Worm (Caenorhabditis elegans) whole organism, late embryonic: Measurements from ENCODE around the gene srab-10.

Experiments used
- F13H6.1 ChIP-seq: sonication (generic microtip); optimal IDR thresholded peaks from 2 replicates; lab custom pipeline; 2016; ENCODE audit warnings: missing genetic modification characterization, missing compliant biosample characterization
- ceh-18 ChIP-seq: sonication (generic microtip); optimal IDR thresholded peaks from 2 replicates; lab custom pipeline; 2016; ENCODE audit warnings: missing genetic modification characterization, missing compliant biosample characterization
- ceh-2 ChIP-seq: sonication (generic microtip); optimal IDR thresholded peaks from 2 replicates; lab custom pipeline; 2016; ENCODE audit warnings: missing genotype, missing genetic modification characterization, missing compliant biosample characterization
- ceh-48 ChIP-seq: sonication (generic microtip); optimal IDR thresholded peaks from 2 replicates; lab custom pipeline; 2016; ENCODE audit warnings: missing genetic modification characterization, inconsistent platforms, missing compliant biosample characterization
- ets-4 ChIP-seq: sonication (generic microtip); optimal IDR thresholded peaks from 2 replicates; lab custom pipeline; 2016; ENCODE audit warnings: missing genetic modification characterization, missing compliant biosample characterization
- nhr-11 ChIP-seq: fragments of 150-350 bp; optimal IDR thresholded peaks from 2 replicates; lab custom pipeline; 2014; ENCODE audit warnings: missing biosample characterization, missing genetic modification characterization
- pat-9 ChIP-seq: fragments of 200-800 bp; sonication (Bioruptor generic); optimal IDR thresholded peaks from 2 replicates; lab custom pipeline; 2018; ENCODE audit warnings: mild to moderate bottlenecking, missing genetic modification characterization, moderate library complexity, missing compliant biosample characterization
- pha-4 ChIP-seq: fragments of 150-350 bp; optimal IDR thresholded peaks from 2 replicates; lab custom pipeline; 2018; ENCODE audit warnings: missing biosample characterization, missing genetic modification reagents, missing genetic modification characterization
- pqm-1 ChIP-seq: sonication (generic microtip); optimal IDR thresholded peaks from 2 replicates; lab custom pipeline; 2016; ENCODE audit warnings: missing genetic modification characterization, missing compliant biosample characterization
- tbx-2 ChIP-seq: sonication (generic microtip); optimal IDR thresholded peaks from 2 replicates; lab custom pipeline; 2016; ENCODE audit warnings: missing genetic modification characterization, missing compliant biosample characterization
- tbx-7 ChIP-seq: sonication (generic microtip); optimal IDR thresholded peaks from 2 replicates; lab custom pipeline; 2016; ENCODE audit warnings: missing genotype, missing genetic modification characterization, missing compliant biosample characterization

DNA sequence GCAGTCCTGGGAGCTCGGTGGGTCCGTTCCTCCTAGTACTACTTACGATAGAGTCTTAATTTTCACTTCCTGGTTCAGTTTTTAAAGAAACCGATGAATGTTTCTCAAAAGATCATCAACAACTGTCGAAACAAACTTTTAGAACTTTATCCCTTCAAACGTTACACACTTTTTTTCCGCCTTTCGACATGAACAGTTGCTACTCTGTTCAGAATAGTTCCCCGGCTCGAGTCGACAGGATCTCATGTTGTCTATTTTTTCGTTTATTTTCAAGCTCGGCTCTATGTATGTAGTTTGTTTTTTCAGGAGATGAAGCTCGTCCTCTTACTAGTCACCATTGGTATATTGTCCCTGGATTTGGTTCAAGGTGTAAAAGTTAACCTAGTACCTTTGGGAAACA lies 12.4 kb upstream of the srab-10 start, which contains the start of gene exh-1:
- TF ChIP-seq nhr-11 (tag; lab: Kevin White, UChicago) (no peak), pat-9 (tag; lab: Kevin White, UChicago) (no peak), tbx-7 (no peak), ceh-18 (tag; lab: Kevin White, UChicago) (no peak), ceh-48 (tag; lab: Kevin White, UChicago) (no peak), F13H6.1 (tag; lab: Kevin White, UChicago) (no peak), ets-4 (tag; lab: Kevin White, UChicago) (no peak), pqm-1 (tag; lab: Kevin White, UChicago) (no peak), ceh-2 (tag; lab: Kevin White, UChicago) (no peak), pha-4 (no peak), tbx-2 (tag; lab: Kevin White, UChicago) (no peak)
